Fruit fly (Drosophila melanogaster) whole organism, embryonic: ENCODE results near the gene Cpr30F.

ENCODE experiments used
- Atf-2 ChIP-seq: fragments of 200-800 bp; sonication (Bioruptor generic); optimal IDR thresholded peaks from 2 replicates; lab custom pipeline; 2016; ENCODE audit warnings: missing biosample characterization, missing genetic modification characterization
- Atf6 ChIP-seq: fragments of 200-800 bp; sonication (Bioruptor generic); IDR thresholded peaks from 2 replicates; pipeline ENCODE4 v1.3.6; 2022; ENCODE audit warnings: missing biosample characterization, missing genetic modification characterization
- B-H1 ChIP-seq: fragments of 200-800 bp; sonication (Bioruptor generic); IDR thresholded peaks from 3 replicates; pipeline ENCODE4 v1.3.6; 2022; ENCODE audit warnings: missing biosample characterization, missing genetic modification characterization
- BtbVII ChIP-seq: fragments of 200-800 bp; sonication (Bioruptor generic); optimal IDR thresholded peaks from 3 replicates; lab custom pipeline; 2017; ENCODE audit warnings: missing biosample characterization, mild to moderate bottlenecking, missing genetic modification characterization
- C15 ChIP-seq: fragments of 200-800 bp; sonication (Bioruptor generic); IDR thresholded peaks from 3 replicates; pipeline ENCODE4 v1.3.6; 2022; ENCODE audit warnings: missing biosample characterization, missing genetic modification characterization
- CG10274 ChIP-seq: fragments of 200-800 bp; sonication (Bioruptor generic); optimal IDR thresholded peaks from 3 replicates; lab custom pipeline; 2017; ENCODE audit warnings: missing biosample characterization, mild to moderate bottlenecking, missing genetic modification characterization
- CG10462 ChIP-seq: fragments of 200-800 bp; sonication (Bioruptor generic); optimal IDR thresholded peaks from 2 replicates; lab custom pipeline; 2016; ENCODE audit warnings: missing biosample characterization, missing genetic modification characterization
- CG10543 ChIP-seq: fragments of 200-800 bp; sonication (Bioruptor generic); optimal IDR thresholded peaks from 3 replicates; lab custom pipeline; 2017; ENCODE audit warnings: missing biosample characterization, mild to moderate bottlenecking, missing genetic modification characterization, moderate library complexity
- CG11093 ChIP-seq: fragments of 200-800 bp; sonication (Bioruptor generic); IDR thresholded peaks from 3 replicates; pipeline ENCODE4 v1.3.6; 2022; ENCODE audit warnings: missing biosample characterization, missing genetic modification characterization
- CG13894 ChIP-seq: fragments of 200-800 bp; sonication (Bioruptor generic); optimal IDR thresholded peaks from 3 replicates; lab custom pipeline; 2018; ENCODE audit warnings: missing biosample characterization, mild to moderate bottlenecking, missing genetic modification characterization, moderate library complexity
- CG17186 ChIP-seq: fragments of 200-800 bp; sonication (Bioruptor generic); optimal IDR thresholded peaks from 3 replicates; lab custom pipeline; 2017; ENCODE audit warnings: missing biosample characterization, missing genetic modification reagents, missing genetic modification characterization
- CG17359 ChIP-seq: fragments of 200-800 bp; sonication (Bioruptor generic); optimal IDR thresholded peaks from 3 replicates; lab custom pipeline; 2018; ENCODE audit warnings: missing biosample characterization, mild to moderate bottlenecking, missing genetic modification characterization, moderate library complexity
- CG18764 ChIP-seq: fragments of 200-800 bp; sonication (Bioruptor generic); optimal IDR thresholded peaks from 3 replicates; lab custom pipeline; 2016; ENCODE audit warnings: missing biosample characterization, missing genetic modification characterization
- CG2129 ChIP-seq: fragments of 200-800 bp; sonication (Bioruptor generic); IDR thresholded peaks from 2 replicates; pipeline ENCODE4 v1.3.6; 2022; ENCODE audit warnings: missing biosample characterization, missing genetic modification characterization; ENCODE audit not compliant: partially characterized antibody
- CG2199 ChIP-seq: fragments of 200-800 bp; sonication (Bioruptor generic); IDR thresholded peaks from 3 replicates; pipeline ENCODE4 v1.3.6; 2022; ENCODE audit warnings: missing biosample characterization, missing genetic modification characterization
- CG31388 ChIP-seq: fragments of 200-800 bp; sonication (Bioruptor generic); optimal IDR thresholded peaks from 2 replicates; lab custom pipeline; 2016; ENCODE audit warnings: missing biosample characterization, missing genetic modification characterization
- CG34376 ChIP-seq: fragments of 200-800 bp; sonication (Bioruptor generic); optimal IDR thresholded peaks from 2 replicates; lab custom pipeline; 2018; ENCODE audit warnings: missing biosample characterization, mild to moderate bottlenecking, missing genetic modification characterization
- CG3726 ChIP-seq: fragments of 200-800 bp; sonication (Bioruptor generic); IDR thresholded peaks from 3 replicates; pipeline ENCODE4, ENCODE4 v1.3.6; 2022; ENCODE audit warnings: missing biosample characterization, missing genetic modification characterization
- CG3847 ChIP-seq: fragments of 200-800 bp; sonication (Bioruptor generic); IDR thresholded peaks from 2 replicates; pipeline ENCODE4 v1.3.6; 2022; ENCODE audit warnings: missing biosample characterization, missing genetic modification characterization
- CG4617 ChIP-seq: fragments of 200-800 bp; sonication (Bioruptor generic); optimal IDR thresholded peaks from 3 replicates; lab custom pipeline; 2016; ENCODE audit warnings: missing biosample characterization, missing genetic modification characterization, borderline replicate concordance
- CG6854 ChIP-seq: fragments of 200-800 bp; sonication (Bioruptor generic); optimal IDR thresholded peaks from 3 replicates; lab custom pipeline; 2017; ENCODE audit warnings: missing biosample characterization, mild to moderate bottlenecking, missing genetic modification characterization
- CG7372 ChIP-seq: fragments of 200-800 bp; sonication (Bioruptor generic); IDR thresholded peaks from 2 replicates; pipeline ENCODE4 v1.3.6; 2022; ENCODE audit warnings: missing biosample characterization, missing genetic modification characterization
- CG8281 ChIP-seq: fragments of 200-800 bp; sonication (Bioruptor generic); optimal IDR thresholded peaks from 2 replicates; lab custom pipeline; 2018; ENCODE audit warnings: missing biosample characterization, mild to moderate bottlenecking, missing genetic modification characterization, moderate library complexity
- CG8924 ChIP-seq: fragments of 200-800 bp; optimal IDR thresholded peaks from 3 replicates; lab custom pipeline; 2019; ENCODE audit warnings: missing biosample characterization, mild to moderate bottlenecking, missing genetic modification characterization, moderate library complexity
- CTCF ChIP-seq: fragments of 200-800 bp; sonication (Bioruptor generic); optimal IDR thresholded peaks from 2 replicates; lab custom pipeline; 2017; ENCODE audit warnings: missing biosample characterization, mild to moderate bottlenecking, missing genetic modification characterization, moderate library complexity
- D19B ChIP-seq: fragments of 200-800 bp; sonication (Bioruptor generic); optimal IDR thresholded peaks from 2 replicates; lab custom pipeline; 2017; ENCODE audit warnings: missing biosample characterization, mild to moderate bottlenecking, missing genetic modification characterization
- ERR ChIP-seq: fragments of 200-800 bp; sonication (Bioruptor generic); optimal IDR thresholded peaks from 2 replicates; lab custom pipeline; 2016; ENCODE audit warnings: missing biosample characterization, missing genetic modification characterization
- Fer3 ChIP-seq: fragments of 200-800 bp; sonication (Bioruptor generic); optimal IDR thresholded peaks from 2 replicates; lab custom pipeline; 2018; ENCODE audit warnings: missing biosample characterization, mild to moderate bottlenecking, missing genetic modification characterization, moderate library complexity
- H15 ChIP-seq: fragments of 200-800 bp; sonication (Bioruptor generic); IDR thresholded peaks from 3 replicates; pipeline ENCODE4 v1.3.6; 2022; ENCODE audit warnings: missing biosample characterization, missing genetic modification characterization
- Hr3 ChIP-seq: fragments of 200-800 bp; sonication (Bioruptor generic); optimal IDR thresholded peaks from 3 replicates; lab custom pipeline; 2016; ENCODE audit warnings: missing biosample characterization, missing genetic modification characterization
- Lhr ChIP-seq: fragments of 200-800 bp; sonication (Bioruptor generic); optimal IDR thresholded peaks from 3 replicates; lab custom pipeline; 2017; ENCODE audit warnings: mild to moderate bottlenecking, missing biosample characterization, missing genetic modification reagents, missing genetic modification characterization
- MESR4 ChIP-seq: fragments of 200-800 bp; sonication (Bioruptor generic); optimal IDR thresholded peaks from 2 replicates; lab custom pipeline; 2018; ENCODE audit warnings: missing biosample characterization, mild to moderate bottlenecking, missing genetic modification characterization, moderate library complexity
- NfI ChIP-seq: fragments of 200-800 bp; sonication (Bioruptor generic); optimal IDR thresholded peaks from 3 replicates; lab custom pipeline; 2018; ENCODE audit warnings: missing biosample characterization, mild to moderate bottlenecking, missing genetic modification characterization, moderate library complexity
- Trl ChIP-seq, 3 experiments: fragments of >200 bp in 2 of 3; fragments of 200-800 bp in 1 of 3; sonication (Bioruptor generic) in 1 of 3; optimal IDR thresholded peaks; 2 replicates in 1 of 3; 3 replicates in 2 of 3; lab custom pipeline; 2016 to 2017; ENCODE audit warnings: missing biosample characterization in 1 of 3, missing genetic modification characterization in 1 of 3
- abd-A ChIP-seq: fragments of 200-800 bp; sonication (Bioruptor generic); optimal IDR thresholded peaks from 3 replicates; lab custom pipeline; 2019; ENCODE audit warnings: missing biosample characterization, mild to moderate bottlenecking, missing genetic modification characterization, moderate library complexity
- aop ChIP-seq: fragments of 200-800 bp; sonication (Bioruptor generic); IDR thresholded peaks from 2 replicates; pipeline ENCODE4 v1.3.6; 2022; ENCODE audit warnings: missing biosample characterization, missing genetic modification characterization
- ara ChIP-seq: fragments of 200-800 bp; sonication (Bioruptor generic); IDR thresholded peaks from 2 replicates; pipeline ENCODE4 v1.3.6; 2022; ENCODE audit warnings: missing biosample characterization, missing genetic modification characterization
- bbx ChIP-seq: fragments of 200-800 bp; sonication (Bioruptor generic); IDR thresholded peaks from 2 replicates; pipeline ENCODE4 v1.3.6; 2022; ENCODE audit warnings: missing biosample characterization, missing genetic modification characterization; ENCODE audit not compliant: partially characterized antibody
- dati ChIP-seq: fragments of 200-800 bp; sonication (Bioruptor generic); IDR thresholded peaks from 2 replicates; pipeline ENCODE4 v1.3.6; 2022; ENCODE audit warnings: missing biosample characterization, missing genetic modification characterization
- emc ChIP-seq: fragments of 200-800 bp; sonication (Bioruptor generic); optimal IDR thresholded peaks from 2 replicates; lab custom pipeline; 2016; ENCODE audit warnings: missing biosample characterization, missing genetic modification characterization
- en ChIP-seq: fragments of 200-800 bp; sonication (Bioruptor generic); optimal IDR thresholded peaks from 2 replicates; lab custom pipeline; 2016; ENCODE audit warnings: missing biosample characterization, missing genetic modification characterization
- eve ChIP-seq, 2 experiments: fragments of >200 bp; optimal IDR thresholded peaks; 2 replicates each; lab custom pipeline; 2017; ENCODE audit warnings: missing biosample characterization in 2 of 2, missing genetic modification characterization in 2 of 2
- fd96Cb ChIP-seq: fragments of 200-800 bp; sonication (Bioruptor generic); optimal IDR thresholded peaks from 2 replicates; lab custom pipeline; 2018; ENCODE audit warnings: missing biosample characterization, mild to moderate bottlenecking, missing genetic modification characterization, moderate library complexity
- gce ChIP-seq: fragments of 200-800 bp; sonication (Bioruptor generic); IDR thresholded peaks from 3 replicates; pipeline ENCODE4 v1.3.6; 2022; ENCODE audit warnings: missing biosample characterization, missing genetic modification characterization
- gt ChIP-seq: fragments of 200-800 bp; sonication (Bioruptor generic); IDR thresholded peaks from 2 replicates; pipeline ENCODE4 v1.3.6; 2022; ENCODE audit warnings: missing biosample characterization, missing genetic modification characterization
- knrl ChIP-seq: fragments of 200-800 bp; sonication (Bioruptor generic); IDR thresholded peaks from 3 replicates; pipeline ENCODE4 v1.3.6; 2022; ENCODE audit warnings: missing biosample characterization, missing genetic modification characterization; ENCODE audit not compliant: partially characterized antibody
- lola ChIP-seq, 3 experiments: fragments of >200 bp in 2 of 3; fragments of 200-800 bp in 1 of 3; sonication (Bioruptor generic) in 1 of 3; optimal IDR thresholded peaks; 2 replicates each; lab custom pipeline; 2017 to 2019; ENCODE audit warnings: missing biosample characterization in 3 of 3, missing genetic modification characterization in 3 of 3, mild to moderate bottlenecking in 1 of 3, moderate library complexity in 1 of 3
- sens-2 ChIP-seq: fragments of 200-800 bp; sonication (Bioruptor generic); IDR thresholded peaks from 2 replicates; pipeline ENCODE4 v1.3.6; 2022; ENCODE audit warnings: missing biosample characterization, missing genetic modification characterization
- stwl ChIP-seq: fragments of 200-800 bp; sonication (Bioruptor generic); optimal IDR thresholded peaks from 3 replicates; lab custom pipeline; 2018; ENCODE audit warnings: missing biosample characterization, mild to moderate bottlenecking, missing genetic modification characterization, moderate library complexity

Cpr30F gene

DNA sequence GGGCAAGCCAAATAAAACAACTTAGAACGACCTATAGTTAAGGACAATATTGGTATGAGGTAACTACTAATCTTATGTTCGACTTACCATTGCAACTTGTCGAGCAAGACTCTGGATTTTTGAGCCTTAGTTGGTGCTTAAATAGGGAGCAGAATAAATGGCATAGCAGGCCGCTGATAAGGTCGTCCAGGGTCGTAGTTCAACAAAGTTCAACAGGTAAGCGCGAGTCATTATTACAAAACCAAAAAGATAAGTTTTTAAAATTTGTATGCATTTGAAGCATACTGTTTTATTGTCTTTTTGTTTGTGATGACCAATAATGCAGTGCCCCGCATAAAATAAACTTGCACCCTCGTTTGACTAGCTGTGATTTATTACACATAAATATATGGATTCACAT lies 29.9 kb downstream of the Cpr30F start, which contains the start of gene Muc30E:
Gene Muc30E, minus strand, starts transcription at position 101 of the 400 bp plus-strand sequence.
- TF ChIP-seq D19B (GFP tag; lab: Kevin White, UChicago) (no peak), dati (GFP tag; lab: Robert Waterston, UW) (no peak), stwl (tag; lab: Kevin White, UChicago) (no peak), BtbVII (GFP tag; lab: Kevin White, UChicago) (no peak), CG3726 (GFP tag; lab: Robert Waterston, UW) (no peak), CG3847 (GFP tag; lab: Robert Waterston, UW) (no peak), CG8281 (no peak), emc (no peak)

DNA sequence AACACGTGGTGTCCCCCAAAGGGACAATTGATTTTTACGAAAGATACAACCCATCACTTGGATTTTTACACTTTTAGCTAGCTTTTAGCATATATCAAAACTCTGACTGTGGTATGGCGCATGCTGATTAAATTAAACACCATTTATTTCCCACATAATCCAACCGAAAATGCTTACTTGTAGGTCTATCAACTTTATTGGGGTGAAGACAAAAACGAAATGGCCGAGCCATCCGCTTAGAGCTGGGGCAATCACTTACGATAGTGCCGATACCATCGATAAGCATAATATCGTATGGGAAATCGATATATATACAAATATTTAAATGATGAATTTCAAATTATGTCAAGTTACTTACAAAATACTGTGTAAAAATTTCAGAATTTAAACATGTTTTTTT lies 35.7 kb downstream of the Cpr30F start, which contains the start of gene RpS2:
Gene RpS2, minus strand, starts transcription at position 257 of the 400 bp plus-strand sequence.
- no peak for TF ChIP-seq gce (GFP tag; lab: Robert Waterston, UW)
- TF ChIP-seq CG8924 (tag; lab: Kevin White, UChicago): peak; percentile 29
- no peak for TF ChIP-seq CG10462 (GFP tag; lab: Kevin White, UChicago)
- TF ChIP-seq CG18764 (GFP tag; lab: Kevin White, UChicago): no peak
- no peak for TF ChIP-seq en
- no peak for TF ChIP-seq CG11093 (GFP tag; lab: Robert Waterston, UW)
- TF ChIP-seq Fer3: peak; percentile 50
- no peak for TF ChIP-seq aop (GFP tag; lab: Robert Waterston, UW)
- peak; percentile 26 for TF ChIP-seq CG6854
- TF ChIP-seq CG17186 (GFP tag; lab: Kevin White, UChicago): peak; percentile 52
- peak; percentile 47 for TF ChIP-seq CG10543
- TF ChIP-seq eve (GFP tag; optimal IDR thresholded peaks at IDR 0.05; lab: Kevin White, UChicago): no peak
- TF ChIP-seq CG4617: peak; percentile 44
- TF ChIP-seq NfI (GFP tag; lab: Kevin White, UChicago): peak; percentile 16
- TF ChIP-seq CG2129 (GFP tag; lab: Robert Waterston, UW): peak; percentile 95
- peak; percentile 32 for TF ChIP-seq Hr3
- peak; percentile 100 for TF ChIP-seq bbx (GFP tag; lab: Robert Waterston, UW)
- TF ChIP-seq CG10274 (GFP tag; lab: Kevin White, UChicago): no peak
- peak; percentile 99 for TF ChIP-seq knrl (GFP tag; lab: Robert Waterston, UW)
- TF ChIP-seq CG17359 (tag; lab: Kevin White, UChicago): peak; percentile 31
- TF ChIP-seq lola (GFP tag; optimal IDR thresholded peaks at IDR 0.05; lab: Kevin White, UChicago): no peak
- TF ChIP-seq CG8281: no peak
- peak; percentile 30 for TF ChIP-seq CTCF (GFP tag; lab: Kevin White, UChicago)
- no peak for TF ChIP-seq Atf-2
- TF ChIP-seq ERR (GFP tag; lab: Kevin White, UChicago): no peak
- no peak for TF ChIP-seq CG31388
- TF ChIP-seq CG34376: peak; percentile 50
- no peak for TF ChIP-seq CG3726 (GFP tag; lab: Robert Waterston, UW)
- TF ChIP-seq MESR4 (GFP tag; lab: Kevin White, UChicago): peak; percentile 99
- TF ChIP-seq sens-2 (GFP tag; lab: Robert Waterston, UW): no peak
- no peak for TF ChIP-seq ara (GFP tag; lab: Robert Waterston, UW)
- TF ChIP-seq fd96Cb (tag; lab: Kevin White, UChicago): no peak
- TF ChIP-seq Atf6 (GFP tag; lab: Robert Waterston, UW): peak; percentile 46; the same call in 1 of the 2 replicates
- TF ChIP-seq Lhr: peak; percentile 51
- TF ChIP-seq CG2199: no peak
- TF ChIP-seq H15 (GFP tag; lab: Robert Waterston, UW): no peak
- no peak for TF ChIP-seq B-H1 (GFP tag; lab: Robert Waterston, UW)
- TF ChIP-seq Trl (optimal IDR thresholded peaks at IDR 0.05; lab: Kevin White, UChicago): no peak
- peak; percentile 11 for TF ChIP-seq Trl (GFP tag; optimal IDR thresholded peaks at IDR 0.05; lab: Kevin White, UChicago)
- TF ChIP-seq C15 (GFP tag; lab: Robert Waterston, UW): no peak
- no peak for TF ChIP-seq CG7372 (GFP tag; lab: Robert Waterston, UW)
- no peak for TF ChIP-seq gt (GFP tag; lab: Robert Waterston, UW)
- no peak for TF ChIP-seq abd-A (tag; lab: Kevin White, UChicago)
- peak; percentile 69 for TF ChIP-seq CG13894
